Worm (Caenorhabditis elegans): ENCODE measurements around the gene asps-1.

- TF ChIP-seq ama-1 (optimal IDR thresholded peaks at IDR 0.05) (no peak), unc-3 (GFP tag; conservative IDR thresholded peaks at IDR 0.05) (no peak), unc-3 (tag; optimal IDR thresholded peaks at IDR 0.05) (no peak)
These were observed 43.0 kb upstream of the asps-1 start for ce11 chrV:10360186-10360585.
